Fruit fly (Drosophila melanogaster) whole organism, embryonic: ENCODE data around the gene CG9300.

Experiments
- Abd-B ChIP-seq: fragments of 200-800 bp; sonication (Bioruptor generic); optimal IDR thresholded peaks from 2 replicates; lab custom pipeline; 2018; ENCODE audit warnings: missing biosample characterization, mild to moderate bottlenecking, missing genetic modification characterization, moderate library complexity
- BtbVII ChIP-seq: fragments of 200-800 bp; sonication (Bioruptor generic); optimal IDR thresholded peaks from 3 replicates; lab custom pipeline; 2017; ENCODE audit warnings: missing biosample characterization, mild to moderate bottlenecking, missing genetic modification characterization
- CG11560 ChIP-seq: fragments of 200-800 bp; sonication (Bioruptor generic); IDR thresholded peaks from 3 replicates; pipeline ENCODE4 v1.3.6; 2022; ENCODE audit warnings: missing biosample characterization, missing genetic modification characterization
- CG12104 ChIP-seq: fragments of 200-800 bp; sonication (Bioruptor generic); optimal IDR thresholded peaks from 3 replicates; lab custom pipeline; 2016; ENCODE audit warnings: missing biosample characterization, missing genetic modification characterization
- CG12769 ChIP-seq: fragments of 200-800 bp; sonication (Bioruptor generic); optimal IDR thresholded peaks from 2 replicates; lab custom pipeline; 2019; ENCODE audit warnings: missing biosample characterization, mild to moderate bottlenecking, missing genetic modification characterization, moderate library complexity
- CG13287 ChIP-seq: fragments of 200-800 bp; sonication (Bioruptor generic); IDR thresholded peaks from 2 replicates; pipeline ENCODE4 v1.3.6; 2022; ENCODE audit warnings: missing biosample characterization, missing genetic modification characterization; ENCODE audit not compliant: partially characterized antibody
- CG15011 ChIP-seq: fragments of 200-800 bp; sonication (Bioruptor generic); optimal IDR thresholded peaks from 3 replicates; lab custom pipeline; 2018; ENCODE audit warnings: missing biosample characterization, mild to moderate bottlenecking, missing genetic modification characterization
- CG15073 ChIP-seq: fragments of 200-800 bp; sonication (Bioruptor generic); optimal IDR thresholded peaks from 2 replicates; lab custom pipeline; 2016; ENCODE audit warnings: missing biosample characterization, missing genetic modification characterization
- CG16863 ChIP-seq: fragments of 200-800 bp; sonication (Bioruptor generic); optimal IDR thresholded peaks from 3 replicates; lab custom pipeline; 2016; ENCODE audit warnings: missing biosample characterization, missing genetic modification characterization
- CG17802 ChIP-seq: fragments of 200-800 bp; sonication (Bioruptor generic); optimal IDR thresholded peaks from 2 replicates; lab custom pipeline; 2018; ENCODE audit warnings: missing biosample characterization, mild to moderate bottlenecking, missing genetic modification characterization, moderate library complexity
- CG18011 ChIP-seq: fragments of 200-800 bp; sonication (Bioruptor generic); optimal IDR thresholded peaks from 2 replicates; lab custom pipeline; 2017; ENCODE audit warnings: missing biosample characterization, missing genetic modification characterization, mild to moderate bottlenecking, moderate library complexity, missing genotype
- CG2202 ChIP-seq: fragments of 200-800 bp; sonication (Bioruptor generic); optimal IDR thresholded peaks from 2 replicates; lab custom pipeline; 2018; ENCODE audit warnings: missing biosample characterization, mild to moderate bottlenecking, missing genetic modification characterization
- CG30020 ChIP-seq: fragments of 200-800 bp; optimal IDR thresholded peaks from 2 replicates; lab custom pipeline; 2019; ENCODE audit warnings: missing biosample characterization, mild to moderate bottlenecking, missing genetic modification characterization, moderate library complexity
- CG30431 ChIP-seq: fragments of 200-800 bp; sonication (Bioruptor generic); optimal IDR thresholded peaks from 2 replicates; lab custom pipeline; 2017; ENCODE audit warnings: missing biosample characterization, missing genetic modification characterization
- CG32767 ChIP-seq: fragments of 200-800 bp; sonication (Bioruptor generic); IDR thresholded peaks from 2 replicates; pipeline ENCODE4 v1.3.6; 2022; ENCODE audit warnings: missing biosample characterization, missing genetic modification characterization
- CG33557 ChIP-seq: fragments of 200-800 bp; sonication (Bioruptor generic); optimal IDR thresholded peaks from 2 replicates; lab custom pipeline; 2019; ENCODE audit warnings: missing biosample characterization, mild to moderate bottlenecking, missing genetic modification characterization, moderate library complexity
- CG3995 ChIP-seq: fragments of 200-800 bp; sonication (Bioruptor generic); optimal IDR thresholded peaks from 3 replicates; lab custom pipeline; 2016; ENCODE audit warnings: missing biosample characterization, missing genetic modification characterization
- CG4707 ChIP-seq: fragments of 200-800 bp; sonication (Bioruptor generic); optimal IDR thresholded peaks from 2 replicates; lab custom pipeline; 2018; ENCODE audit warnings: missing biosample characterization, mild to moderate bottlenecking, missing genetic modification characterization, moderate library complexity
- CG7745 ChIP-seq: fragments of 200-800 bp; sonication (Bioruptor generic); optimal IDR thresholded peaks from 2 replicates; lab custom pipeline; 2018; ENCODE audit warnings: missing biosample characterization, mild to moderate bottlenecking, missing genetic modification characterization, moderate library complexity
- Chrac-16 ChIP-seq: fragments of 200-800 bp; sonication (Bioruptor generic); optimal IDR thresholded peaks from 3 replicates; lab custom pipeline; 2016; ENCODE audit warnings: missing biosample characterization, missing genetic modification characterization
- D19B ChIP-seq: fragments of 200-800 bp; sonication (Bioruptor generic); optimal IDR thresholded peaks from 2 replicates; lab custom pipeline; 2017; ENCODE audit warnings: missing biosample characterization, mild to moderate bottlenecking, missing genetic modification characterization
- Eip74EF ChIP-seq, 2 experiments: fragments of 200-800 bp in 1 of 2; fragments of >200 bp in 1 of 2; sonication (Bioruptor generic) in 1 of 2; optimal IDR thresholded peaks; 2 replicates each; lab custom pipeline; 2017 to 2019; ENCODE audit warnings: missing biosample characterization in 2 of 2, missing genetic modification characterization in 2 of 2, mild to moderate bottlenecking in 1 of 2, moderate library complexity in 1 of 2
- HLHmδ ChIP-seq: fragments of 200-800 bp; sonication (Bioruptor generic); optimal IDR thresholded peaks from 2 replicates; lab custom pipeline; 2018; ENCODE audit warnings: missing biosample characterization, mild to moderate bottlenecking, missing genetic modification characterization, moderate library complexity
- Hmr ChIP-seq: fragments of 200-800 bp; sonication (Bioruptor generic); optimal IDR thresholded peaks from 3 replicates; lab custom pipeline; 2017; ENCODE audit warnings: mild to moderate bottlenecking, missing biosample characterization, missing genetic modification reagents, missing genetic modification characterization
- Hr78 ChIP-seq, 2 experiments: fragments of 200-800 bp in 1 of 2; fragments of >200 bp in 1 of 2; sonication (Bioruptor generic) in 1 of 2; optimal IDR thresholded peaks; 2 replicates each; lab custom pipeline; 2017 to 2019; ENCODE audit warnings: missing biosample characterization in 2 of 2, missing genetic modification characterization in 2 of 2, mild to moderate bottlenecking in 1 of 2, moderate library complexity in 1 of 2
- Kr ChIP-seq: fragments of 200-800 bp; sonication (Bioruptor generic); optimal IDR thresholded peaks from 2 replicates; lab custom pipeline; 2017; ENCODE audit warnings: missing biosample characterization, mild to moderate bottlenecking, missing genetic modification characterization
- Lpt ChIP-seq: fragments of >200 bp; optimal IDR thresholded peaks from 2 replicates; lab custom pipeline; 2018; ENCODE audit warnings: missing biosample characterization, missing genetic modification characterization
- MESR4 ChIP-seq: fragments of 200-800 bp; sonication (Bioruptor generic); optimal IDR thresholded peaks from 2 replicates; lab custom pipeline; 2018; ENCODE audit warnings: missing biosample characterization, mild to moderate bottlenecking, missing genetic modification characterization, moderate library complexity
- Meics ChIP-seq: fragments of 200-800 bp; sonication (Bioruptor generic); optimal IDR thresholded peaks from 2 replicates; lab custom pipeline; 2017; ENCODE audit warnings: missing biosample characterization, mild to moderate bottlenecking, missing genetic modification characterization
- Myb ChIP-seq: fragments of 200-800 bp; sonication (Bioruptor generic); optimal IDR thresholded peaks from 2 replicates; lab custom pipeline; 2016; ENCODE audit warnings: missing biosample characterization, missing genetic modification characterization
- Usf ChIP-seq: fragments of 200-800 bp; sonication (Bioruptor generic); optimal IDR thresholded peaks from 2 replicates; lab custom pipeline; 2017; ENCODE audit warnings: missing genotype, missing biosample characterization, missing genetic modification characterization
- ash1 ChIP-seq: fragments of 200-800 bp; sonication (Bioruptor generic); optimal IDR thresholded peaks from 2 replicates; lab custom pipeline; 2018; ENCODE audit warnings: missing biosample characterization, mild to moderate bottlenecking, missing genetic modification characterization
- cato ChIP-seq: fragments of 200-800 bp; sonication (Bioruptor generic); optimal IDR thresholded peaks from 2 replicates; lab custom pipeline; 2016; ENCODE audit warnings: missing biosample characterization, missing genetic modification characterization, borderline replicate concordance
- ci ChIP-seq: fragments of 200-800 bp; sonication (Bioruptor generic); IDR thresholded peaks from 3 replicates; pipeline ENCODE4 v1.3.6; 2022; ENCODE audit warnings: missing biosample characterization, missing genetic modification characterization
- croc ChIP-seq: fragments of 200-800 bp; sonication (Bioruptor generic); conservative IDR thresholded peaks from 3 replicates; pipeline ENCODE4 v1.3.6; 2022; ENCODE audit warnings: missing biosample characterization, missing genetic modification characterization
- ewg ChIP-seq: fragments of 200-800 bp; sonication (Bioruptor generic); optimal IDR thresholded peaks from 3 replicates; lab custom pipeline; 2017; ENCODE audit warnings: mild to moderate bottlenecking, missing biosample characterization, missing genetic modification reagents, missing genetic modification characterization
- fd96Cb ChIP-seq: fragments of 200-800 bp; sonication (Bioruptor generic); optimal IDR thresholded peaks from 2 replicates; lab custom pipeline; 2018; ENCODE audit warnings: missing biosample characterization, mild to moderate bottlenecking, missing genetic modification characterization, moderate library complexity
- gt ChIP-seq: fragments of 200-800 bp; sonication (Bioruptor generic); IDR thresholded peaks from 2 replicates; pipeline ENCODE4 v1.3.6; 2022; ENCODE audit warnings: missing biosample characterization, missing genetic modification characterization
- inv ChIP-seq: fragments of 200-800 bp; sonication (Bioruptor generic); IDR thresholded peaks from 2 replicates; pipeline ENCODE4 v1.3.6; 2022; ENCODE audit warnings: missing biosample characterization, missing genetic modification characterization; ENCODE audit not compliant: partially characterized antibody
- klu ChIP-seq: fragments of 200-800 bp; sonication (Bioruptor generic); IDR thresholded peaks from 2 replicates; pipeline ENCODE4 v1.3.6; 2022; ENCODE audit warnings: missing biosample characterization, missing genetic modification characterization
- mam ChIP-seq: fragments of 200-800 bp; sonication (Bioruptor generic); optimal IDR thresholded peaks from 3 replicates; lab custom pipeline; 2016; ENCODE audit warnings: missing biosample characterization, missing genetic modification characterization
- org-1 ChIP-seq: fragments of 200-800 bp; sonication (Bioruptor generic); optimal IDR thresholded peaks from 2 replicates; lab custom pipeline; 2017; ENCODE audit warnings: missing biosample characterization, missing genetic modification characterization
- otp ChIP-seq: fragments of 200-800 bp; sonication (Bioruptor generic); IDR thresholded peaks from 3 replicates; pipeline ENCODE4, ENCODE4 v1.3.6; 2022; ENCODE audit warnings: missing biosample characterization, missing genetic modification characterization
- sd ChIP-seq: fragments of 200-800 bp; sonication (Bioruptor generic); optimal IDR thresholded peaks from 3 replicates; lab custom pipeline; 2018; ENCODE audit warnings: missing biosample characterization, mild to moderate bottlenecking, missing genetic modification characterization, moderate library complexity
- sisA ChIP-seq: fragments of 200-800 bp; sonication (Bioruptor generic); IDR thresholded peaks from 2 replicates; pipeline ENCODE4 v1.3.6; 2022; ENCODE audit warnings: missing biosample characterization, missing genetic modification characterization
- tap ChIP-seq: fragments of 200-800 bp; optimal IDR thresholded peaks from 3 replicates; lab custom pipeline; 2019; ENCODE audit warnings: missing biosample characterization, mild to moderate bottlenecking, missing genetic modification characterization, moderate library complexity
- tgo ChIP-seq: fragments of 200-800 bp; sonication (Bioruptor generic); IDR thresholded peaks from 3 replicates; pipeline ENCODE4 v1.3.6; 2022; ENCODE audit warnings: missing biosample characterization, missing genetic modification characterization
- tx ChIP-seq: fragments of 200-800 bp; sonication (Bioruptor generic); optimal IDR thresholded peaks from 2 replicates; lab custom pipeline; 2016; ENCODE audit warnings: missing biosample characterization, missing genetic modification characterization
- vfl ChIP-seq: fragments of 200-800 bp; sonication (Bioruptor generic); optimal IDR thresholded peaks from 2 replicates; lab custom pipeline; 2016; ENCODE audit warnings: missing biosample characterization, missing genetic modification characterization

CG9300 gene

dm6 chr3L:19560695-19561246 lies 8.6 kb downstream of the CG9300 start (continued):
- TF ChIP-seq mam (GFP tag; lab: Kevin White, UChicago): peak; percentile 90
- TF ChIP-seq CG32767: peak; percentile 91
- TF ChIP-seq gt (GFP tag; lab: Robert Waterston, UW): peak; percentile 87
- TF ChIP-seq CG4707 (GFP tag; lab: Kevin White, UChicago): peak; percentile 90
- TF ChIP-seq inv: no peak
- TF ChIP-seq Chrac-16: peak; percentile 96
- TF ChIP-seq Meics (GFP tag; lab: Kevin White, UChicago): peak; percentile 93
- TF ChIP-seq CG7745 (tag; lab: Kevin White, UChicago): peak; percentile 84
- peak; percentile 72 for TF ChIP-seq CG15073 (GFP tag; lab: Kevin White, UChicago)
- TF ChIP-seq Myb (GFP tag; lab: Kevin White, UChicago): peak; percentile 77
- TF ChIP-seq CG30020 (tag; lab: Kevin White, UChicago): peak; percentile 81
- peak in 1 of 2 experiments; percentile 92 for TF ChIP-seq Eip74EF (GFP tag; optimal IDR thresholded peaks at IDR 0.05; lab: Kevin White, UChicago)
- TF ChIP-seq CG12769 (tag; lab: Kevin White, UChicago): peak; percentile 91
- peak; percentile 88 for TF ChIP-seq cato (GFP tag; lab: Kevin White, UChicago)
- TF ChIP-seq CG13287 (GFP tag; lab: Robert Waterston, UW): no peak
- TF ChIP-seq Abd-B (GFP tag; lab: Kevin White, UChicago): peak; percentile 95
- peak; percentile 93 for TF ChIP-seq CG12104
- peak; percentile 36 for TF ChIP-seq MESR4
- TF ChIP-seq HLHmδ: no peak
- TF ChIP-seq ci (GFP tag; lab: Robert Waterston, UW): peak; percentile 97
- peak; percentile 96 for TF ChIP-seq CG30431 (GFP tag; lab: Kevin White, UChicago)
- TF ChIP-seq Hr78 (GFP tag; optimal IDR thresholded peaks at IDR 0.05; lab: Kevin White, UChicago): peak in 1 of 2 experiments; percentile 78
- TF ChIP-seq otp (GFP tag; lab: Robert Waterston, UW): peak; percentile 95
- TF ChIP-seq Hmr: peak; percentile 93
- TF ChIP-seq ash1 (GFP tag; lab: Kevin White, UChicago): peak; percentile 44
- peak; percentile 93 for TF ChIP-seq croc (GFP tag; lab: Robert Waterston, UW)
- peak; percentile 90 for TF ChIP-seq CG15011
- TF ChIP-seq Kr (GFP tag; lab: Kevin White, UChicago): peak; percentile 81
- peak; percentile 91 for TF ChIP-seq vfl
- TF ChIP-seq tap (tag; lab: Kevin White, UChicago): peak; percentile 92
- TF ChIP-seq CG33557 (GFP tag; lab: Kevin White, UChicago): peak; percentile 97
- TF ChIP-seq Usf (GFP tag; lab: Kevin White, UChicago): peak; percentile 92
- TF ChIP-seq sd (tag; lab: Kevin White, UChicago): peak; percentile 82
- TF ChIP-seq BtbVII (GFP tag; lab: Kevin White, UChicago): peak; percentile 90
- peak; percentile 90 for TF ChIP-seq tx (GFP tag; lab: Kevin White, UChicago)
- TF ChIP-seq klu (GFP tag; lab: Robert Waterston, UW): peak; percentile 91
- TF ChIP-seq org-1 (GFP tag; lab: Kevin White, UChicago): peak; percentile 93
- peak; percentile 96 for TF ChIP-seq fd96Cb
- no peak for TF ChIP-seq Lpt (GFP tag; lab: Kevin White, UChicago)
- TF ChIP-seq tgo (GFP tag; lab: Robert Waterston, UW): peak; percentile 93
- peak; percentile 86 for TF ChIP-seq CG16863 (GFP tag; lab: Kevin White, UChicago)
- TF ChIP-seq CG11560 (tag; lab: Robert Waterston, UW): no peak; the same call in none of the 3 replicates
- peak; percentile 94 for TF ChIP-seq CG2202 (tag; lab: Kevin White, UChicago)
- TF ChIP-seq ewg (GFP tag; lab: Kevin White, UChicago): peak; percentile 88
- peak; percentile 68 for TF ChIP-seq CG18011 (GFP tag; lab: Kevin White, UChicago)
- peak; percentile 75 for TF ChIP-seq CG17802
- TF ChIP-seq D19B (GFP tag; lab: Kevin White, UChicago): peak; percentile 77
- peak; percentile 94 for TF ChIP-seq sisA (GFP tag; lab: Robert Waterston, UW)
- peak; percentile 69 for TF ChIP-seq CG3995 (GFP tag; lab: Kevin White, UChicago)
